Fruit fly (Drosophila melanogaster): ENCODE data around the gene PIP4K.

dm6 chr4:1186828-1187227 is 9.8 kb downstream of the PIP4K start:
- TF ChIP-seq Myc (optimal IDR thresholded peaks at IDR 0.05) (no peak), h (GFP tag; optimal IDR thresholded peaks at IDR 0.05) (no peak)
